Worm (Caenorhabditis elegans): ENCODE measurements around the gene set-1.

- TF ChIP-seq mab-9 (GFP tag; IDR thresholded peaks at IDR 0.05) (no peak), lin-39 (tag; optimal IDR thresholded peaks at IDR 0.05) (no peak), sox-4 (tag; optimal IDR thresholded peaks at IDR 0.05) (no peak)
Observed at ce11 chrIII:6492807-6493206, 40.6 kb upstream of the set-1 start, which contains the start of gene srb-11.
